Fruit fly (Drosophila melanogaster) whole organism, prepupa: ENCODE data around the gene Esyt2.
A peak's percentile ranks its signal among the peaks of the same experiment; 100 is the strongest.

Source experiments
- Blimp-1 ChIP-seq: fragments of 200-800 bp; sonication (Bioruptor generic); optimal IDR thresholded peaks from 3 replicates; lab custom pipeline; 2017; ENCODE audit warnings: missing biosample characterization, missing genetic modification characterization, mild to moderate bottlenecking, moderate library complexity, missing genetic modification reagents
- CG10631 ChIP-seq: fragments of 200-800 bp; sonication (Bioruptor generic); optimal IDR thresholded peaks from 2 replicates; lab custom pipeline; 2016; ENCODE audit warnings: missing biosample characterization, missing genetic modification characterization
- CG11294 ChIP-seq: fragments of 200-800 bp; sonication (Bioruptor generic); IDR thresholded peaks from 2 replicates; pipeline ENCODE4 v1.3.6; 2022; ENCODE audit warnings: missing biosample characterization, missing genetic modification characterization
- CG11762 ChIP-seq: fragments of 200-800 bp; sonication (Bioruptor generic); optimal IDR thresholded peaks from 3 replicates; lab custom pipeline; 2016; ENCODE audit warnings: missing biosample characterization, missing genetic modification characterization; ENCODE audit not compliant: insufficient read depth
- CG11902 ChIP-seq: fragments of 200-800 bp; sonication (Bioruptor generic); optimal IDR thresholded peaks from 3 replicates; lab custom pipeline; 2016; ENCODE audit warnings: missing biosample characterization, missing genetic modification characterization
- CG15336 ChIP-seq: fragments of 200-800 bp; sonication (Bioruptor generic); IDR thresholded peaks from 2 replicates; pipeline ENCODE4 v1.3.6; 2022; ENCODE audit warnings: missing biosample characterization, missing genetic modification characterization
- CG1621 ChIP-seq: fragments of 200-800 bp; sonication (Bioruptor generic); optimal IDR thresholded peaks from 3 replicates; lab custom pipeline; 2018; ENCODE audit warnings: missing biosample characterization, mild to moderate bottlenecking, missing genetic modification characterization
- CG16779 ChIP-seq: fragments of 200-800 bp; sonication (Bioruptor generic); optimal IDR thresholded peaks from 3 replicates; lab custom pipeline; 2017; ENCODE audit warnings: missing biosample characterization, mild to moderate bottlenecking, missing genetic modification characterization
- CG32006 ChIP-seq: fragments of 200-800 bp; sonication (Bioruptor generic); optimal IDR thresholded peaks from 3 replicates; lab custom pipeline; 2017; ENCODE audit warnings: missing biosample characterization, mild to moderate bottlenecking, missing genetic modification characterization
- CG34406 ChIP-seq: fragments of 200-800 bp; sonication (Bioruptor generic); optimal IDR thresholded peaks from 3 replicates; lab custom pipeline; 2016; ENCODE audit warnings: missing biosample characterization, missing genetic modification characterization
- CG3919 ChIP-seq: fragments of 200-800 bp; sonication (Bioruptor generic); optimal IDR thresholded peaks from 3 replicates; lab custom pipeline; 2016; ENCODE audit warnings: missing biosample characterization, missing genetic modification characterization
- CG4318 ChIP-seq: fragments of 200-800 bp; sonication (Bioruptor generic); optimal IDR thresholded peaks from 3 replicates; lab custom pipeline; 2017; ENCODE audit warnings: missing biosample characterization, mild to moderate bottlenecking, missing genetic modification characterization
- CG6276 ChIP-seq: fragments of 200-800 bp; sonication (Bioruptor generic); optimal IDR thresholded peaks from 2 replicates; lab custom pipeline; 2017; ENCODE audit warnings: missing biosample characterization, mild to moderate bottlenecking, missing genetic modification characterization
- CG6808 ChIP-seq: fragments of 200-800 bp; sonication (Bioruptor generic); optimal IDR thresholded peaks from 3 replicates; lab custom pipeline; 2017; ENCODE audit warnings: missing biosample characterization, missing genetic modification characterization, mild to moderate bottlenecking, moderate library complexity, missing genetic modification reagents
- CG6854 ChIP-seq: fragments of 200-800 bp; sonication (Bioruptor generic); optimal IDR thresholded peaks from 2 replicates; lab custom pipeline; 2017; ENCODE audit warnings: missing biosample characterization, mild to moderate bottlenecking, missing genetic modification characterization
- CG7368 ChIP-seq: fragments of 200-800 bp; sonication (Bioruptor generic); optimal IDR thresholded peaks from 3 replicates; lab custom pipeline; 2016; ENCODE audit warnings: missing biosample characterization, missing genetic modification characterization
- CG8119 ChIP-seq: fragments of 200-800 bp; sonication (Bioruptor generic); IDR thresholded peaks from 3 replicates; pipeline ENCODE4 v1.3.6; 2022; ENCODE audit warnings: missing biosample characterization, missing genetic modification characterization
- CG8319 ChIP-seq: fragments of 200-800 bp; sonication (Bioruptor generic); optimal IDR thresholded peaks from 3 replicates; lab custom pipeline; 2016; ENCODE audit warnings: missing biosample characterization, missing genetic modification characterization
- Eip75B ChIP-seq: fragments of 200-800 bp; sonication (Bioruptor generic); optimal IDR thresholded peaks from 3 replicates; lab custom pipeline; 2016; ENCODE audit warnings: missing biosample characterization, missing genetic modification characterization
- Eip78C ChIP-seq: fragments of 200-800 bp; sonication (Bioruptor generic); peaks from one replicate; lab custom pipeline; 2016; ENCODE audit warnings: missing biosample characterization, missing genetic modification characterization
- Ets21C ChIP-seq: fragments of 200-800 bp; sonication (Bioruptor generic); optimal IDR thresholded peaks from 3 replicates; lab custom pipeline; 2016; ENCODE audit warnings: missing biosample characterization, missing genetic modification characterization
- Ets96B ChIP-seq: fragments of 200-800 bp; optimal IDR thresholded peaks from 2 replicates; lab custom pipeline; 2019; ENCODE audit warnings: missing biosample characterization, mild to moderate bottlenecking, missing genetic modification characterization, moderate library complexity
- Gug ChIP-seq: fragments of 200-800 bp; sonication (Bioruptor generic); IDR thresholded peaks from 2 replicates; pipeline ENCODE4 v1.3.6; 2022; ENCODE audit warnings: missing biosample characterization, missing genetic modification characterization
- Hr38 ChIP-seq: sonication (Bioruptor generic); optimal IDR thresholded peaks from 2 replicates; lab custom pipeline; 2016; ENCODE audit warnings: missing biosample characterization, missing genetic modification characterization
- Hr39 ChIP-seq: fragments of 200-800 bp; sonication (Bioruptor generic); optimal IDR thresholded peaks from 2 replicates; lab custom pipeline; 2016; ENCODE audit warnings: missing biosample characterization, missing genetic modification characterization
- Hr4 ChIP-seq: fragments of 200-800 bp; sonication (Bioruptor generic); optimal IDR thresholded peaks from 3 replicates; lab custom pipeline; 2016; ENCODE audit warnings: missing biosample characterization, missing genetic modification characterization
- OdsH ChIP-seq: fragments of 200-800 bp; sonication (Bioruptor generic); optimal IDR thresholded peaks from 3 replicates; lab custom pipeline; 2016; ENCODE audit warnings: missing biosample characterization, missing genetic modification characterization
- Smox ChIP-seq: fragments of 200-800 bp; sonication (Bioruptor generic); optimal IDR thresholded peaks from 3 replicates; lab custom pipeline; 2016; ENCODE audit warnings: missing biosample characterization, missing genetic modification characterization
- achi ChIP-seq: fragments of 200-800 bp; sonication (Bioruptor generic); optimal IDR thresholded peaks from 3 replicates; lab custom pipeline; 2016; ENCODE audit warnings: missing biosample characterization, missing genetic modification characterization
- acj6 ChIP-seq: fragments of 200-800 bp; sonication (Bioruptor generic); optimal IDR thresholded peaks from 3 replicates; lab custom pipeline; 2016; ENCODE audit warnings: missing biosample characterization, missing genetic modification characterization
- cyc ChIP-seq: fragments of 200-800 bp; sonication (Bioruptor generic); optimal IDR thresholded peaks from 3 replicates; lab custom pipeline; 2016; ENCODE audit warnings: missing biosample characterization, missing genetic modification characterization
- dac ChIP-seq: fragments of 200-800 bp; sonication (Bioruptor generic); optimal IDR thresholded peaks from 2 replicates; lab custom pipeline; 2017; ENCODE audit warnings: missing biosample characterization, mild to moderate bottlenecking, missing genetic modification characterization
- eg ChIP-seq: fragments of 200-800 bp; sonication (Bioruptor generic); IDR thresholded peaks from 3 replicates; pipeline ENCODE4 v1.3.6; 2022; ENCODE audit warnings: missing biosample characterization, missing genetic modification characterization
- fkh ChIP-seq: fragments of 200-800 bp; sonication (Bioruptor generic); optimal IDR thresholded peaks from 3 replicates; lab custom pipeline; 2017; ENCODE audit warnings: missing biosample characterization, mild to moderate bottlenecking, missing genetic modification characterization, moderate library complexity
- pdm3 ChIP-seq: fragments of 200-800 bp; sonication (Bioruptor generic); optimal IDR thresholded peaks from 3 replicates; lab custom pipeline; 2016; ENCODE audit warnings: missing biosample characterization, missing genetic modification characterization
- salr ChIP-seq, 2 experiments: fragments of 200-800 bp; sonication (Bioruptor generic); optimal IDR thresholded peaks; 3 replicates each; lab custom pipeline; 2016 to 2018; ENCODE audit warnings: missing biosample characterization in 2 of 2, missing genetic modification characterization in 2 of 2, mild to moderate bottlenecking in 1 of 2
- spab ChIP-seq: fragments of 200-800 bp; sonication (Bioruptor generic); optimal IDR thresholded peaks from 2 replicates; lab custom pipeline; 2017; ENCODE audit warnings: missing biosample characterization, mild to moderate bottlenecking, missing genetic modification characterization, missing genetic modification reagents
- topi ChIP-seq: fragments of 200-800 bp; sonication (Bioruptor generic); optimal IDR thresholded peaks from 3 replicates; lab custom pipeline; 2016; ENCODE audit warnings: missing biosample characterization, missing genetic modification characterization
- vri ChIP-seq: fragments of 200-800 bp; sonication (Bioruptor generic); optimal IDR thresholded peaks from 3 replicates; lab custom pipeline; 2016; ENCODE audit warnings: missing biosample characterization, mild to moderate bottlenecking, missing genetic modification characterization

Esyt2 gene

dm6 chr3R:24549834-24550233 lies 5.3 kb downstream of the Esyt2 start (continued):
- TF ChIP-seq Blimp-1 (no peak), Eip78C (GFP tag; lab: Kevin White, UChicago) (peak; percentile 80), Hr4 (GFP tag; lab: Kevin White, UChicago) (no peak), OdsH (GFP tag; lab: Kevin White, UChicago) (peak; percentile 17), salr (GFP tag; optimal IDR thresholded peaks at IDR 0.05; lab: Kevin White, UChicago) (no peak), achi (GFP tag; lab: Kevin White, UChicago) (peak; percentile 4), CG4318 (GFP tag; lab: Kevin White, UChicago) (no peak), vri (peak; percentile 29), CG1621 (tag; lab: Kevin White, UChicago) (peak; percentile 77), dac (GFP tag; lab: Kevin White, UChicago) (no peak), spab (GFP tag; lab: Kevin White, UChicago) (peak; percentile 83), CG32006 (GFP tag; lab: Kevin White, UChicago) (no peak), Hr39 (GFP tag; lab: Kevin White, UChicago) (no peak), eg (no peak; the same call in 2 of the 3 replicates), CG8319 (no peak), Ets96B (tag; lab: Kevin White, UChicago) (peak; percentile 81), CG6854 (GFP tag; lab: Kevin White, UChicago) (peak; percentile 58), acj6 (GFP tag; lab: Kevin White, UChicago) (no peak), topi (GFP tag; lab: Kevin White, UChicago) (no peak), CG15336 (GFP tag; lab: Robert Waterston, UW) (peak; percentile 16; the same call in 1 of the 2 replicates), CG34406 (GFP tag; lab: Kevin White, UChicago) (peak; percentile 18), CG8119 (GFP tag; lab: Robert Waterston, UW) (no peak), Gug (no peak), CG11902 (GFP tag; lab: Kevin White, UChicago) (no peak), CG7368 (GFP tag; lab: Kevin White, UChicago) (peak; percentile 33)

- TF ChIP-seq CG15336 (GFP tag; lab: Robert Waterston, UW) (no peak), Eip75B (GFP tag; lab: Kevin White, UChicago) (no peak), fkh (GFP tag; lab: Kevin White, UChicago) (peak; percentile 63), eg (no peak), CG32006 (GFP tag; lab: Kevin White, UChicago) (no peak), Eip78C (GFP tag; lab: Kevin White, UChicago) (peak; percentile 16), CG6276 (GFP tag; lab: Kevin White, UChicago) (no peak)
These were observed 6.4 kb downstream of the Esyt2 start for dm6 chr3R:24550802-24551391.

- TF ChIP-seq CG11294 (GFP tag; lab: Robert Waterston, UW), result no peak
- no peak for TF ChIP-seq eg
- TF ChIP-seq CG3919, result no peak
- no peak for TF ChIP-seq pdm3
- TF ChIP-seq cyc (GFP tag; lab: Kevin White, UChicago), result no peak
- no peak for TF ChIP-seq Hr39 (GFP tag; lab: Kevin White, UChicago)
- no peak for TF ChIP-seq CG8119 (GFP tag; lab: Robert Waterston, UW)
- TF ChIP-seq CG6808 (GFP tag; lab: Kevin White, UChicago), result no peak
- TF ChIP-seq Ets21C (GFP tag; lab: Kevin White, UChicago), result no peak
- no peak for TF ChIP-seq CG11762
- TF ChIP-seq CG10631 (GFP tag; lab: Kevin White, UChicago), result no peak
- TF ChIP-seq Hr38 (GFP tag; lab: Kevin White, UChicago), result no peak
- no peak for TF ChIP-seq Blimp-1
- no peak for TF ChIP-seq CG16779 (tag; lab: Kevin White, UChicago)
- TF ChIP-seq Smox (GFP tag; lab: Kevin White, UChicago), result no peak
These were observed 10.6 kb downstream of the Esyt2 start for dm6 chr3R:24555150-24555549.
